Worm (Caenorhabditis elegans) whole organism, early embryonic: ENCODE data around the gene mrps-7.
A peak's percentile ranks its signal among the peaks of the same experiment; 100 is the strongest.

Experiments
- B0310.2 ChIP-seq: sonication (generic microtip); optimal IDR thresholded peaks from 2 replicates; lab custom pipeline; 2016; ENCODE audit warnings: mild to moderate bottlenecking, missing genetic modification characterization, missing compliant biosample characterization
- F13C5.2 ChIP-seq: sonication (generic microtip); optimal IDR thresholded peaks from 2 replicates; lab custom pipeline; 2017; ENCODE audit warnings: mild to moderate bottlenecking, missing genetic modification characterization, inconsistent platforms, missing compliant biosample characterization
- aly-1 ChIP-seq: sonication (generic microtip); optimal IDR thresholded peaks from 2 replicates; lab custom pipeline; 2016; ENCODE audit warnings: missing genetic modification characterization, missing compliant biosample characterization
- ama-1 ChIP-seq: fragments of 150-350 bp; optimal IDR thresholded peaks from 2 replicates; lab custom pipeline; 2014
- ceh-13 ChIP-seq: fragments of 200-800 bp; sonication (Bioruptor generic); optimal IDR thresholded peaks from 2 replicates; lab custom pipeline; 2018; ENCODE audit warnings: mild to moderate bottlenecking, missing genetic modification characterization, missing compliant biosample characterization
- ceh-36 ChIP-seq: sonication (generic microtip); optimal IDR thresholded peaks from 2 replicates; lab custom pipeline; 2016; ENCODE audit warnings: missing genetic modification characterization, inconsistent platforms, missing compliant biosample characterization
- ets-7 ChIP-seq: sonication (generic microtip); optimal IDR thresholded peaks from 2 replicates; lab custom pipeline; 2016; ENCODE audit warnings: missing genotype, missing genetic modification characterization, missing compliant biosample characterization
- flt-1 ChIP-seq: fragments of 200-800 bp; sonication (Bioruptor generic); IDR thresholded peaks from 2 replicates; pipeline ENCODE4 v1.3.6; 2022; ENCODE audit warnings: missing genetic modification characterization, missing compliant biosample characterization
- hmbx-1 ChIP-seq: sonication (generic microtip); optimal IDR thresholded peaks from 2 replicates; lab custom pipeline; 2016; ENCODE audit warnings: mild to moderate bottlenecking, missing genetic modification characterization, missing compliant biosample characterization
- hmg-4 ChIP-seq: fragments of 200-800 bp; sonication (Bioruptor generic); optimal IDR thresholded peaks from 2 replicates; lab custom pipeline; 2018; ENCODE audit warnings: mild to moderate bottlenecking, missing genetic modification characterization, missing compliant biosample characterization
- hnd-1 ChIP-seq: sonication (generic microtip); optimal IDR thresholded peaks from 2 replicates; lab custom pipeline; 2016; ENCODE audit warnings: missing genetic modification characterization, missing compliant biosample characterization
- pes-1 ChIP-seq: fragments of 200-800 bp; sonication (Bioruptor generic); IDR thresholded peaks from 2 replicates; pipeline ENCODE4 v1.3.6; 2022; ENCODE audit warnings: missing genetic modification reagents, missing genetic modification characterization, missing compliant biosample characterization
- scrt-1 ChIP-seq: fragments of 200-800 bp; sonication (Bioruptor generic); IDR thresholded peaks from 2 replicates; pipeline ENCODE4 v1.3.6; 2022; ENCODE audit warnings: missing genetic modification characterization, missing compliant biosample characterization
- sea-1 ChIP-seq: fragments of 200-800 bp; sonication (Bioruptor generic); conservative IDR thresholded peaks from 2 replicates; pipeline ENCODE4 v1.3.6; 2022; ENCODE audit warnings: missing genetic modification characterization, missing compliant biosample characterization
- tbx-11 ChIP-seq: fragments of 200-800 bp; sonication (Bioruptor generic); IDR thresholded peaks from 2 replicates; pipeline ENCODE4 v1.3.6; 2022; ENCODE audit warnings: missing genetic modification characterization, missing compliant biosample characterization
- tbx-37 ChIP-seq: fragments of 200-800 bp; sonication (Bioruptor generic); conservative IDR thresholded peaks from 2 replicates; pipeline ENCODE4 v1.3.6; 2022; ENCODE audit warnings: missing genetic modification reagents, missing genetic modification characterization, missing compliant biosample characterization
- tra-4 ChIP-seq: sonication (generic microtip); optimal IDR thresholded peaks from 2 replicates; lab custom pipeline; 2017; ENCODE audit warnings: missing genetic modification characterization, missing compliant biosample characterization

The mrps-7 gene

ce11 chrIV:14767693-14768251 is at the start of gene mrps-7, which contains the start of gene Y57G11C.3:
TSS of gene mrps-7 (minus strand) at chrIV:14767730.
TSS of gene Y57G11C.3 (plus strand) at chrIV:14768201.
- TF ChIP-seq F13C5.2 (peak; percentile 83), hmg-4 (GFP tag; lab: Kevin White, UChicago) (peak; percentile 0), hmbx-1 (no peak)

- TF ChIP-seq flt-1 (GFP tag; lab: Robert Waterston, UW): no peak
- no peak for TF ChIP-seq pes-1 (GFP tag; lab: Robert Waterston, UW)
- TF ChIP-seq F13C5.2: no peak
- no peak for TF ChIP-seq scrt-1 (GFP tag; lab: Robert Waterston, UW)
Observed at ce11 chrIV:14816288-14816687, 48.8 kb upstream of the mrps-7 start, which contains the start of gene Y57G11C.46. TSS of gene Y57G11C.46 (minus strand) at chrIV:14816388.

DNA sequence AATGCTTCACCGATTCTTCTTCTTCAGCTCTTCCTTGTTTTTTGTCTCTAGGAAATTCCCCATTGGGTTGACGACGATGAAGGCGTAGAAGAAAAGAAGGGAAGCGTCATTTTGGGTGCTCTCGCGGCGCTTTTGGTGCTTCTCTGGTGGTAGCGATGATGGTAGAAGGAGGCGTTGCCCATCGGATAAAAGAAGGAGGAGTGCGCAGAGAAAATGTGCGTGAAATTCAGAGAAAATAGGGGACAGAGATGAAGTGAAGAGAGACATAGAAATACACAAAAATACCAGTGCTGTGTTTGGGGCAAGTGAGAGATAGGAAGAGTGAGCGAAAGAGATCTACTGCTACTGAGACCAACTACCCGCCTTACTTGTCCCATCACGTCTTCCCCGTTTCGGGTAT is 39.4 kb upstream of the mrps-7 start, which contains the start of gene oig-5:
TSS of gene oig-5 (plus strand) at position 301 of the 400 bp plus-strand sequence.
- TF ChIP-seq sea-1 (GFP tag; lab: Robert Waterston, UW) (no peak), aly-1 (tag; lab: Kevin White, UChicago) (no peak), hmbx-1 (no peak), ceh-36 (no peak), ama-1 (no peak), tbx-11 (GFP tag; lab: Robert Waterston, UW) (no peak), tra-4 (tag; lab: Kevin White, UChicago) (no peak), tbx-37 (GFP tag; lab: Robert Waterston, UW) (no peak), ceh-13 (GFP tag; lab: Kevin White, UChicago) (no peak), ets-7 (no peak), pes-1 (GFP tag; lab: Robert Waterston, UW) (no peak), hnd-1 (tag; lab: Kevin White, UChicago) (no peak), flt-1 (GFP tag; lab: Robert Waterston, UW) (no peak), B0310.2 (no peak), F13C5.2 (no peak), hmg-4 (GFP tag; lab: Kevin White, UChicago) (no peak)

- no peak for TF ChIP-seq hnd-1 (tag; lab: Kevin White, UChicago)
- TF ChIP-seq aly-1 (tag; lab: Kevin White, UChicago): no peak
- no peak for TF ChIP-seq F13C5.2
- no peak for TF ChIP-seq sea-1 (GFP tag; lab: Robert Waterston, UW)
- TF ChIP-seq B0310.2: no peak
- no peak for TF ChIP-seq scrt-1 (GFP tag; lab: Robert Waterston, UW)
- TF ChIP-seq flt-1 (GFP tag; lab: Robert Waterston, UW): no peak
- no peak for TF ChIP-seq ets-7
- TF ChIP-seq ceh-13 (GFP tag; lab: Kevin White, UChicago): no peak
- no peak for TF ChIP-seq hmbx-1
- no peak for TF ChIP-seq tbx-37 (GFP tag; lab: Robert Waterston, UW)
- no peak for TF ChIP-seq ama-1
- TF ChIP-seq pes-1 (GFP tag; lab: Robert Waterston, UW): no peak
Observed at ce11 chrIV:14802316-14802715, 34.8 kb upstream of the mrps-7 start, which contains the start of gene Y57G11C.1142. TSS of gene Y57G11C.1142 (plus strand) at chrIV:14802616.

- TF ChIP-seq pes-1 (GFP tag; lab: Robert Waterston, UW) (no peak), ets-7 (no peak), hmbx-1 (no peak), B0310.2 (no peak), ama-1 (no peak), tra-4 (tag; lab: Kevin White, UChicago) (no peak), aly-1 (tag; lab: Kevin White, UChicago) (no peak), tbx-37 (GFP tag; lab: Robert Waterston, UW) (no peak)
Observed at ce11 chrIV:14800931-14801330, 33.4 kb upstream of the mrps-7 start.

DNA sequence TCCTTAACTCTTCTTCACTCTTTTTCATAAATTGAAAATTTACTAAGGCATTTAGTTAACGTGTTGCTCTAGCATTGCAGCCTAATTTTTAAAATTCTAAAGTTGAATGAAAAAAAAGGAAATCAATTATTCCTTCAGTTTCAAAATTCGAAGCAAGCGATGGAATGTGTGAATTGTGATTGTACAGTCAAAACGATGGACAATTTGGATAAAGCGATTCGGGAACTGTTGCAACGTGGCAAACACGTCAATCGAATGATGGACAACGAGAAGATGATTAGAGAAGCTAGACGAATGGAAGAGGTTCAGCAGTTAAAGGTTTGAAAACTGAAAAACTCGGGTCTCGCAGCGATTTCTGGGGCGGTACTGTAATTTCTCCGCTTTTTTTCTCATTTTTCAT is 31.7 kb upstream of the mrps-7 start, which contains the start of gene Y57G11C.14:
TSS of gene Y57G11C.14 (plus strand) at position 126 of the 400 bp plus-strand sequence.
- TF ChIP-seq ets-7: no peak
- no peak for TF ChIP-seq aly-1 (tag; lab: Kevin White, UChicago)
- no peak for TF ChIP-seq ceh-36
- no peak for TF ChIP-seq tra-4 (tag; lab: Kevin White, UChicago)
- no peak for TF ChIP-seq ceh-13 (GFP tag; lab: Kevin White, UChicago)
- no peak for TF ChIP-seq B0310.2
- TF ChIP-seq flt-1 (GFP tag; lab: Robert Waterston, UW): no peak
- TF ChIP-seq tbx-37 (GFP tag; lab: Robert Waterston, UW): no peak
- no peak for TF ChIP-seq scrt-1 (GFP tag; lab: Robert Waterston, UW)
- TF ChIP-seq pes-1 (GFP tag; lab: Robert Waterston, UW): no peak
- TF ChIP-seq ama-1: no peak
- no peak for TF ChIP-seq hmg-4 (GFP tag; lab: Kevin White, UChicago)

ce11 chrIV:14797849-14798248 is 30.3 kb upstream of the mrps-7 start, which contains the start of gene arl-8:
TSS of gene arl-8 (plus strand) at chrIV:14798149.
- no peak for TF ChIP-seq B0310.2
- TF ChIP-seq tra-4 (tag; lab: Kevin White, UChicago): no peak
- TF ChIP-seq ama-1: no peak
- no peak for TF ChIP-seq pes-1 (GFP tag; lab: Robert Waterston, UW)
- no peak for TF ChIP-seq ceh-36
- TF ChIP-seq hmbx-1: no peak
- no peak for TF ChIP-seq flt-1 (GFP tag; lab: Robert Waterston, UW)
- no peak for TF ChIP-seq sea-1 (GFP tag; lab: Robert Waterston, UW)
- TF ChIP-seq hmg-4 (GFP tag; lab: Kevin White, UChicago): no peak
- TF ChIP-seq tbx-37 (GFP tag; lab: Robert Waterston, UW): no peak
- no peak for TF ChIP-seq F13C5.2

ce11 chrIV:14797354-14797753 is 29.8 kb upstream of the mrps-7 start, which contains the start of the genes Y57G11C.1147 and nuo-3:
TSS of gene Y57G11C.1147 (minus strand) at chrIV:14797514.
TSS of gene nuo-3 (minus strand) at chrIV:14797544.
- TF ChIP-seq hnd-1 (tag; lab: Kevin White, UChicago) (no peak), tbx-37 (GFP tag; lab: Robert Waterston, UW) (no peak), tbx-11 (GFP tag; lab: Robert Waterston, UW) (no peak), tra-4 (tag; lab: Kevin White, UChicago) (no peak), scrt-1 (GFP tag; lab: Robert Waterston, UW) (no peak)
